Fruit fly (Drosophila melanogaster) whole organism, adult: Measurements from ENCODE around the gene CG2336.

Experiments used
- CG14711 ChIP-seq: fragments of 200-800 bp; sonication (Bioruptor generic); optimal IDR thresholded peaks from 2 replicates; lab custom pipeline; 2018; ENCODE audit warnings: missing biosample characterization, mild to moderate bottlenecking, missing genetic modification characterization, moderate library complexity
- Hr96 ChIP-seq: fragments of 200-800 bp; sonication (Bioruptor generic); optimal IDR thresholded peaks from 2 replicates; lab custom pipeline; 2016; ENCODE audit warnings: missing biosample characterization, missing genetic modification characterization
- Mnt ChIP-seq: fragments of 200-800 bp; sonication (Bioruptor generic); optimal IDR thresholded peaks from 2 replicates; lab custom pipeline; 2016; ENCODE audit warnings: missing biosample characterization, mild to moderate bottlenecking, missing genetic modification characterization
- cic ChIP-seq: fragments of 200-800 bp; sonication (Bioruptor generic); optimal IDR thresholded peaks from 2 replicates; lab custom pipeline; 2017; ENCODE audit warnings: missing biosample characterization, mild to moderate bottlenecking, missing genetic modification characterization, moderate library complexity

DNA sequence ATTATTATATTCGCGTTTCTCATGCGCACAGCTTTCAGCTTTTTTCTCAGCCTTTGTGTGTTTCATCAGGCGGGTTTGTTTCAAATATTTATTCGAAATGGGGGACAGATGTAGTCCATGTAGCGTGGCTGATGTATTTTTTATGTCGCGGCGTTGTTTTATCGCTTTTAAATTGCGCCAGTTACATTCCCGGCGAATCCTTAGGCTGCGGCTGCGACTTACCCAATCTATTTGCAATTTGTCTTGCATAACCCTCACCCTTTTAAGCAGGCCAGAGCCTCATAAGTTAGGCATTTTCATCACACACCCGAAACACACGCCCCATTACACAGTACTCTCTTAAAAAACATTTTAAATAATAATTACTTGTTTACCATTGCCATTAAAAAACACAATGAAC, 49.3 kb downstream of the CG2336 start, which contains the start of gene sunz:
- no peak for TF ChIP-seq CG14711 (tag; lab: Kevin White, UChicago)
- TF ChIP-seq cic: no peak
- TF ChIP-seq Hr96 (GFP tag; lab: Kevin White, UChicago): no peak
- no peak for TF ChIP-seq Mnt
